Fruit fly (Drosophila melanogaster) Kc167 (cell line): ENCODE data around the gene CG1246.

Experiments
- Myc ChIP-seq: fragments of >200 bp; optimal IDR thresholded peaks from 2 replicates; lab custom pipeline; 2017; ENCODE audit warnings: missing external identifiers
- Sin3A ChIP-seq: fragments of >200 bp; optimal IDR thresholded peaks from 2 replicates; lab custom pipeline; 2018; ENCODE audit warnings: missing external identifiers
- h ChIP-seq: fragments of >200 bp; optimal IDR thresholded peaks from 3 replicates; lab custom pipeline; 2018; ENCODE audit warnings: missing external identifiers
- psq ChIP-seq: fragments of >200 bp; optimal IDR thresholded peaks from 2 replicates; lab custom pipeline; 2017; ENCODE audit warnings: missing external identifiers
- ttk ChIP-seq: sonication (Bioruptor generic); optimal IDR thresholded peaks from 2 replicates; lab custom pipeline; 2017; ENCODE audit warnings: missing external identifiers

DNA sequence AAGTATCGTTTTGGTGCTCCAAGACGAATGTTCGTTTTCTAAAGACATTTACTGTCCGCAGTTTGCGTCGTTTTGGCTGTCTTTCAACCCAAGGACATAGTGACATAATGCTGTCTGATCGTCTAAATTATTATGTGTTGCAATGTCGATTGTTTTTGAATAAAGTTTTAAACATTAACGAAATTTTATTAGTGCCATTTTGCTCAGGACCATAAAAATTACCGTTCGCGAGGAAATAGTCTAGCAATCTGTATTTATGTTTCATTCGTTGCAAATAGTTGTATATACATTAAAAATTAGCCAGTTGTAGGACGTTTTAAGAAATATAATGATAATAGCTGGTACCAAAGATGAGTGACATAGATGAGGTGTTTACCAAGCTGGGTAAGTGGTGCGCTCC lies 13.5 kb downstream of the CG1246 start, which contains the start of gene CG33234:
- TF ChIP-seq h (no peak), psq (lab: Kevin White, UChicago) (no peak), Sin3A (no peak), Myc (lab: Kevin White, UChicago) (no peak), ttk (lab: Kevin White, UChicago) (no peak)
